Worm (Caenorhabditis elegans) whole organism, L2 larva: ENCODE results near the gene B0212.3.

Experiments used
- R02D3.7 ChIP-seq: fragments of 150-350 bp; optimal IDR thresholded peaks from 2 replicates; lab custom pipeline; 2014; ENCODE audit warnings: missing biosample characterization, missing genetic modification characterization
- ZK546.5 ChIP-seq: sonication (generic microtip); optimal IDR thresholded peaks from 2 replicates; lab custom pipeline; 2017; ENCODE audit warnings: missing biosample characterization, missing genetic modification characterization
- aly-2 ChIP-seq: fragments of 150-350 bp; optimal IDR thresholded peaks from 2 replicates; lab custom pipeline; 2014; ENCODE audit warnings: missing biosample characterization, missing genetic modification characterization
- ama-1 ChIP-seq: fragments of 150-350 bp; optimal IDR thresholded peaks from 2 replicates; lab custom pipeline; 2018; ENCODE audit warnings: inconsistent platforms
- ceh-82 ChIP-seq: fragments of 150-350 bp; optimal IDR thresholded peaks from 2 replicates; lab custom pipeline; 2014; ENCODE audit warnings: missing biosample characterization, missing genetic modification characterization
- lin-13 ChIP-seq: fragments of 150-350 bp; optimal IDR thresholded peaks from 2 replicates; lab custom pipeline; 2014; ENCODE audit warnings: missing biosample characterization, missing genetic modification reagents, missing genetic modification characterization
- mdl-1 ChIP-seq, 2 experiments: fragments of 150-350 bp in 1 of 2; sonication (generic microtip) in 1 of 2; optimal IDR thresholded peaks; 2 replicates each; lab custom pipeline; 2017; ENCODE audit warnings: missing biosample characterization in 2 of 2, missing genetic modification characterization in 2 of 2
- nhr-10 ChIP-seq: sonication (generic microtip); optimal IDR thresholded peaks from 2 replicates; lab custom pipeline; 2017; ENCODE audit warnings: missing biosample characterization, missing genetic modification characterization
- nhr-12 ChIP-seq: fragments of 150-350 bp; optimal IDR thresholded peaks from 2 replicates; lab custom pipeline; 2014; ENCODE audit warnings: missing biosample characterization, missing genetic modification characterization
- nhr-25 ChIP-seq: fragments of 150-350 bp; sonication (generic microtip); optimal IDR thresholded peaks from 3 replicates; lab custom pipeline; 2014; ENCODE audit warnings: missing biosample characterization, missing genetic modification characterization
- nhr-77 ChIP-seq: fragments of 150-350 bp; optimal IDR thresholded peaks from 2 replicates; lab custom pipeline; 2014; ENCODE audit warnings: missing biosample characterization, missing genetic modification characterization
- unc-62 ChIP-seq: fragments of 150-350 bp; optimal IDR thresholded peaks from 2 replicates; lab custom pipeline; 2014; ENCODE audit warnings: missing biosample characterization, missing genetic modification reagents, missing genetic modification characterization
- ztf-4 ChIP-seq: fragments of 150-350 bp; optimal IDR thresholded peaks from 2 replicates; lab custom pipeline; 2014; ENCODE audit warnings: missing biosample characterization, missing genetic modification characterization

DNA sequence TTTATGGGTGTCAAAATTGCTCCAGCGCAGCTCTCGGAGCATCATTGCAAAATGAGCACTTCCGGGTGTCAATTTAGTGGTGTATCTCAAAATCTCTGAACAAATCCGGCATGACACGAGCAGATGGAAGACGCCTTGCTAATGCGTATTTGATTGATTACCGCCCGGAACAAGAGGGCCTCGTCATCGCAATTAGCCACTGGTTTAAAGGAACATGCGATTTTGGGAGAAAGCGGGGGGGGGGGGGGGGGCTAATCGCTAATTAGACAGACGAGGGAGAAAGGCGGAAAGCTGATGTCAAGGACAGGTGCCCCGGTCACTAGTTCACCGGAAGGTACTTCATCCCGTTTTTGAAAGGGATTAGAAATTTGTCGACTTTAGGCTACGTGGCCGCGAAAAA is 18.3 kb upstream of the B0212.3 start:
- no peak for TF ChIP-seq unc-62
- no peak for TF ChIP-seq nhr-12
- no peak for TF ChIP-seq ZK546.5 (tag; lab: Kevin White, UChicago)
- TF ChIP-seq nhr-10 (tag; lab: Kevin White, UChicago): no peak
- TF ChIP-seq ceh-82 (tag; lab: Kevin White, UChicago): no peak
- no peak for TF ChIP-seq aly-2 (tag; lab: Kevin White, UChicago)
- no peak for TF ChIP-seq ztf-4
- TF ChIP-seq nhr-25: no peak
- TF ChIP-seq ama-1 (lab: Kevin White, UChicago): no peak
- no peak for TF ChIP-seq mdl-1 (tag; optimal IDR thresholded peaks at IDR 0.05; lab: Kevin White, UChicago)
- TF ChIP-seq nhr-77 (tag; lab: Kevin White, UChicago): no peak
- no peak for TF ChIP-seq R02D3.7 (tag; lab: Kevin White, UChicago)
- no peak for TF ChIP-seq lin-13 (GFP tag; lab: Kevin White, UChicago)
